Worm (Caenorhabditis elegans) whole organism, young adult: ENCODE results near the gene cya-1.

Experiments
- B0336.3 ChIP-seq: fragments of 200-800 bp; sonication (Bioruptor generic); IDR thresholded peaks from 2 replicates; pipeline ENCODE4 v1.3.6; 2022; ENCODE audit warnings: missing genetic modification characterization, missing compliant biosample characterization
- F39B2.1 ChIP-seq: fragments of 200-800 bp; sonication (Bioruptor generic); IDR thresholded peaks from 2 replicates; pipeline ENCODE4 v1.3.6; 2022; ENCODE audit warnings: missing genetic modification reagents, missing genetic modification characterization, missing compliant biosample characterization
- ama-1 ChIP-seq, 3 experiments: fragments of 150-350 bp in 1 of 3; sonication (generic microtip) in 2 of 3; optimal IDR thresholded peaks; 2 replicates each; lab custom pipeline; 2014 to 2018; ENCODE audit warnings: missing biosample characterization in 2 of 3, missing genetic modification characterization in 2 of 3, missing genetic modification reagents in 2 of 3
- efl-1 ChIP-seq: fragments of 150-350 bp; optimal IDR thresholded peaks from 2 replicates; lab custom pipeline; 2014; ENCODE audit warnings: missing biosample characterization, missing genetic modification reagents, missing genetic modification characterization
- hlh-12 ChIP-seq: sonication (generic microtip); optimal IDR thresholded peaks from 2 replicates; lab custom pipeline; 2016; ENCODE audit warnings: missing genetic modification characterization, missing compliant biosample characterization
- let-526 ChIP-seq: fragments of 200-800 bp; sonication (Bioruptor generic); IDR thresholded peaks from 2 replicates; pipeline ENCODE4 v1.3.6; 2022; ENCODE audit warnings: missing genetic modification reagents, missing genetic modification characterization, missing compliant biosample characterization
- lin-26 ChIP-seq: fragments of 200-800 bp; sonication (Bioruptor generic); IDR thresholded peaks from 2 replicates; pipeline ENCODE4 v1.3.6; 2022; ENCODE audit warnings: missing genetic modification reagents, missing genetic modification characterization, missing compliant biosample characterization
- lir-1 ChIP-seq: fragments of 200-800 bp; sonication (Bioruptor generic); conservative IDR thresholded peaks from 2 replicates; pipeline ENCODE4 v1.3.6; 2022; ENCODE audit warnings: missing genetic modification reagents, missing genetic modification characterization, missing compliant biosample characterization
- madf-10 ChIP-seq: sonication (generic microtip); optimal IDR thresholded peaks from 2 replicates; lab custom pipeline; 2016; ENCODE audit warnings: mild to moderate bottlenecking, missing genetic modification characterization, missing compliant biosample characterization
- snpc-1.1 ChIP-seq: sonication (generic microtip); optimal IDR thresholded peaks from 2 replicates; lab custom pipeline; 2017; ENCODE audit warnings: missing genetic modification characterization, mild to moderate bottlenecking, missing compliant biosample characterization, antibody characterized with exemption, moderate library complexity, missing genotype, missing genetic modification reagents; ENCODE audit not compliant: insufficient read depth
- somi-1 ChIP-seq: fragments of 200-800 bp; sonication (Bioruptor generic); optimal IDR thresholded peaks from 2 replicates; lab custom pipeline; 2018; ENCODE audit warnings: mild to moderate bottlenecking, missing genetic modification characterization, missing compliant biosample characterization
- tlf-1 ChIP-seq: fragments of 200-800 bp; sonication (Bioruptor generic); optimal IDR thresholded peaks from 2 replicates; lab custom pipeline; 2018; ENCODE audit warnings: mild to moderate bottlenecking, missing genetic modification characterization, missing compliant biosample characterization
- ztf-6 ChIP-seq: fragments of 200-800 bp; sonication (Bioruptor generic); IDR thresholded peaks from 2 replicates; pipeline ENCODE4 v1.3.6; 2022; ENCODE audit warnings: missing genetic modification reagents, missing genetic modification characterization, missing compliant biosample characterization

DNA sequence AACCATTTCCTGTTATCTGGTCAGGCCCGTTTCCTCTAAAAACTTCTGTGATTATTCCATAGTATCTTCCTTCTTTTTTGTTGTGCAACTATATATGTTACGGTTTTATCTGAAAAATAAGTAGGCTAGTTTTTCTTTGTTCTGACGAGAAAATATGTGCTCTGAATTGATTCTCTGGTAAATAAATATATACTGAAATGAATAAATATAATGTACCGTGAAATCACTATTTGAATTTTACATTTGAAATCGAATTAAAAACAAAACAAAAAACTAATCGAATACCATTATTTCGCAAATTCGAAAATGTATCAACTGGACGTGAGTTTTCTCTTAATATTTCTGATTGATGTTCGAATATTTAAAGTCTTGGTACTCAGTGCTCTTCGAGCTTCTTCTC, 21.5 kb upstream of the cya-1 start, which contains the start of gene ZK512.10:
- no peak for TF ChIP-seq somi-1 (GFP tag; lab: Kevin White, UChicago)
- TF ChIP-seq B0336.3 (GFP tag; lab: Robert Waterston, UW) = no peak
- TF ChIP-seq hlh-12 = no peak
- no peak for TF ChIP-seq ztf-6
- TF ChIP-seq F39B2.1 (GFP tag; lab: Robert Waterston, UW) = no peak
- no peak for TF ChIP-seq ama-1 (optimal IDR thresholded peaks at IDR 0.05; lab: Kevin White, UChicago)
- no peak for TF ChIP-seq ama-1 (GFP tag; optimal IDR thresholded peaks at IDR 0.05; lab: Kevin White, UChicago)
- no peak for TF ChIP-seq lin-26
- no peak for TF ChIP-seq madf-10 (tag; lab: Kevin White, UChicago)
- TF ChIP-seq snpc-1.1 = no peak
- TF ChIP-seq lir-1 (GFP tag; lab: Robert Waterston, UW) = no peak
- TF ChIP-seq let-526 (GFP tag; lab: Robert Waterston, UW) = no peak
- no peak for TF ChIP-seq tlf-1 (GFP tag; lab: Kevin White, UChicago)
- TF ChIP-seq efl-1 (GFP tag; lab: Kevin White, UChicago) = no peak
